Worm (Caenorhabditis elegans) whole organism, late embryonic: ENCODE results near the gene R04F11.5.

ENCODE experiments used
- C08G9.2 ChIP-seq: sonication (generic microtip); optimal IDR thresholded peaks from 2 replicates; lab custom pipeline; 2016; ENCODE audit warnings: mild to moderate bottlenecking, missing genetic modification characterization, moderate library complexity, missing compliant biosample characterization
- F13H6.1 ChIP-seq: sonication (generic microtip); optimal IDR thresholded peaks from 2 replicates; lab custom pipeline; 2016; ENCODE audit warnings: missing genetic modification characterization, missing compliant biosample characterization
- ama-1 ChIP-seq: fragments of 150-350 bp; optimal IDR thresholded peaks from 2 replicates; lab custom pipeline; 2014
- ceh-22 ChIP-seq: sonication (generic microtip); optimal IDR thresholded peaks from 2 replicates; lab custom pipeline; 2017; ENCODE audit warnings: missing biosample characterization, missing genetic modification characterization
- ceh-24 ChIP-seq: sonication (generic microtip); optimal IDR thresholded peaks from 2 replicates; lab custom pipeline; 2016; ENCODE audit warnings: mild to moderate bottlenecking, missing genetic modification characterization, missing compliant biosample characterization
- ets-4 ChIP-seq: sonication (generic microtip); optimal IDR thresholded peaks from 2 replicates; lab custom pipeline; 2016; ENCODE audit warnings: missing genetic modification characterization, missing compliant biosample characterization
- fkh-10 ChIP-seq: fragments of 150-350 bp; optimal IDR thresholded peaks from 2 replicates; lab custom pipeline; 2014; ENCODE audit warnings: missing biosample characterization, missing genetic modification reagents, missing genetic modification characterization
- fkh-6 ChIP-seq: sonication (generic microtip); optimal IDR thresholded peaks from 2 replicates; lab custom pipeline; 2016; ENCODE audit warnings: missing genetic modification characterization, missing compliant biosample characterization
- hlh-15 ChIP-seq: sonication (generic microtip); optimal IDR thresholded peaks from 2 replicates; lab custom pipeline; 2016; ENCODE audit warnings: missing genetic modification characterization, missing compliant biosample characterization
- pqm-1 ChIP-seq: sonication (generic microtip); optimal IDR thresholded peaks from 2 replicates; lab custom pipeline; 2016; ENCODE audit warnings: missing genetic modification characterization, missing compliant biosample characterization
- zip-5 ChIP-seq: sonication (generic microtip); optimal IDR thresholded peaks from 2 replicates; lab custom pipeline; 2016; ENCODE audit warnings: missing genetic modification characterization, missing compliant biosample characterization

DNA sequence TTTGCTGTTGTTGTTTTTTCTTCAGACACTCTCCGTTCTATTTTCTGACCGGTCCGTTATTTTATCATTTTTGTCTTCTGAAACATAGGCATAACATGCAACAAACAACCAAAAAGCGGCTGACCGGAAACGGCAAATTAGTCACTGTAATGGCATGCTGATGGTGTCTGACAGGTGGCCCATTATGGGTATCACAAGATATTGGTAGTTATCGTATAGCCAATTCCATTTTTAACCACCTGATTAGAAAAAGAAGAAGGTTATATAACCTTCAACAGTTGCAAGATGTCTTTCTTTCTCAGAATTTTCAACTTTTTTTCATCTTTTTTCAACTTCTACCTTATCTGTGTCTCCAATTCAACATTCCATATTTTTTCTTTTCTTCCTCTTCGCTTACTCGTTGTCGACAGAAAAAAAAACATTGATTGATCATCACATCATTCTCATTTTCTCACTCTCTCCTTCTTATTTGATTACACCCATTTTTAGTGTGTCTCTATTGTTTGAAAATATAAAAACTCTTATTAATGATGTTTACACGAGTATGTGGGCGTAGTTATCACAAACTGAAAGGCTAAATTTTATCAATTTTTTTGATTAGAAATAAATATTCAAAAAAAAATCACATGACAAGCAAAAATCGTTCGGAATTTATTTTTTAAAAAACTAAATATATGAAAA, 16.9 kb downstream of the R04F11.5 start:
- no peak for TF ChIP-seq ama-1 (lab: Kevin White, UChicago)
- no peak for TF ChIP-seq C08G9.2 (tag; lab: Kevin White, UChicago)
- TF ChIP-seq ets-4 (tag; lab: Kevin White, UChicago): no peak
- no peak for TF ChIP-seq ceh-24
- no peak for TF ChIP-seq pqm-1 (tag; lab: Kevin White, UChicago)
- TF ChIP-seq fkh-6 (tag; lab: Kevin White, UChicago): no peak
- no peak for TF ChIP-seq fkh-10 (GFP tag; lab: Kevin White, UChicago)
- TF ChIP-seq zip-5 (tag; lab: Kevin White, UChicago): no peak
- no peak for TF ChIP-seq hlh-15
- TF ChIP-seq F13H6.1 (tag; lab: Kevin White, UChicago): no peak
- TF ChIP-seq ceh-22 (tag; lab: Kevin White, UChicago): no peak
